Worm (Caenorhabditis elegans) whole organism, mixed stage, embryonic: ENCODE measurements around the gene ZC190.10.
"Not testable (repeated sequence)": the region's sequence is repeated elsewhere in the genome, so short reads cannot be mapped to it uniquely, and the experiment has no call there.

Experiments used
- M03D4.4 ChIP-seq: sonication (generic microtip); optimal IDR thresholded peaks from 2 replicates; lab custom pipeline; 2017; ENCODE audit warnings: mild to moderate bottlenecking, missing genetic modification characterization, missing compliant biosample characterization
- bed-3 ChIP-seq: fragments of 200-800 bp; sonication (Bioruptor generic); optimal IDR thresholded peaks from 3 replicates; lab custom pipeline; 2018; ENCODE audit warnings: mild to moderate bottlenecking, missing genetic modification characterization, moderate library complexity, missing compliant biosample characterization
- ceh-39 ChIP-seq: fragments of 150-350 bp; optimal IDR thresholded peaks from 2 replicates; lab custom pipeline; 2014; ENCODE audit warnings: missing biosample characterization, missing genetic modification characterization
- ceh-83 ChIP-seq: fragments of 200-800 bp; sonication (Bioruptor generic); optimal IDR thresholded peaks from 2 replicates; lab custom pipeline; 2018; ENCODE audit warnings: mild to moderate bottlenecking, missing genetic modification characterization, missing compliant biosample characterization
- ces-1 ChIP-seq: fragments of 150-350 bp; optimal IDR thresholded peaks from 2 replicates; lab custom pipeline; 2014; ENCODE audit warnings: missing biosample characterization, missing genetic modification reagents, missing genetic modification characterization
- cnd-1 ChIP-seq: fragments of 200-800 bp; sonication (Bioruptor generic); optimal IDR thresholded peaks from 2 replicates; lab custom pipeline; 2018; ENCODE audit warnings: mild to moderate bottlenecking, missing genetic modification characterization, missing compliant biosample characterization
- drap-1 ChIP-seq: fragments of 200-800 bp; sonication (Bioruptor generic); optimal IDR thresholded peaks from 3 replicates; lab custom pipeline; 2018; ENCODE audit warnings: mild to moderate bottlenecking, missing genetic modification characterization, missing compliant biosample characterization
- elt-1 ChIP-seq: sonication (generic microtip); optimal IDR thresholded peaks from 2 replicates; lab custom pipeline; 2017; ENCODE audit warnings: missing genetic modification characterization, mild to moderate bottlenecking, missing compliant biosample characterization, antibody characterized with exemption, moderate library complexity, borderline replicate concordance; ENCODE audit not compliant: insufficient read depth
- elt-3 ChIP-seq: fragments of 150-350 bp; optimal IDR thresholded peaks from 2 replicates; lab custom pipeline; 2014; ENCODE audit warnings: missing biosample characterization, missing genetic modification characterization
- flh-1 ChIP-seq: fragments of 200-800 bp; sonication (Bioruptor generic); optimal IDR thresholded peaks from 2 replicates; lab custom pipeline; 2018; ENCODE audit warnings: mild to moderate bottlenecking, missing genetic modification characterization, moderate library complexity, missing compliant biosample characterization
- ham-2 ChIP-seq: fragments of 200-800 bp; sonication (Bioruptor generic); optimal IDR thresholded peaks from 2 replicates; lab custom pipeline; 2018; ENCODE audit warnings: mild to moderate bottlenecking, missing genetic modification characterization, missing compliant biosample characterization
- hlh-1 ChIP-seq: fragments of 150-350 bp; optimal IDR thresholded peaks from 2 replicates; lab custom pipeline; 2014; ENCODE audit warnings: missing biosample characterization, missing genetic modification reagents, missing genetic modification characterization
- lin-32 ChIP-seq: fragments of 200-800 bp; sonication (Bioruptor generic); optimal IDR thresholded peaks from 2 replicates; lab custom pipeline; 2018; ENCODE audit warnings: mild to moderate bottlenecking, missing genetic modification characterization, missing compliant biosample characterization
- lsy-2 ChIP-seq: fragments of 150-350 bp; optimal IDR thresholded peaks from 2 replicates; lab custom pipeline; 2014; ENCODE audit warnings: missing biosample characterization, missing genetic modification characterization
- mab-5 ChIP-seq: fragments of 150-350 bp; optimal IDR thresholded peaks from 2 replicates; lab custom pipeline; 2014; ENCODE audit warnings: missing biosample characterization, missing genetic modification characterization
- mep-1 ChIP-seq: fragments of 150-350 bp; optimal IDR thresholded peaks from 2 replicates; lab custom pipeline; 2017; ENCODE audit warnings: missing biosample characterization, missing genetic modification reagents, missing genetic modification characterization, inconsistent platforms
- mls-2 ChIP-seq: sonication (generic microtip); optimal IDR thresholded peaks from 2 replicates; lab custom pipeline; 2016; ENCODE audit warnings: mild to moderate bottlenecking, missing genetic modification characterization, moderate library complexity, missing compliant biosample characterization
- nhr-12 ChIP-seq: fragments of 150-350 bp; optimal IDR thresholded peaks from 2 replicates; lab custom pipeline; 2014; ENCODE audit warnings: missing biosample characterization, missing genetic modification characterization
- nhr-2 ChIP-seq: fragments of 150-350 bp; optimal IDR thresholded peaks from 2 replicates; lab custom pipeline; 2014; ENCODE audit warnings: missing biosample characterization, missing genetic modification characterization
- nhr-237 ChIP-seq: fragments of 150-350 bp; optimal IDR thresholded peaks from 2 replicates; lab custom pipeline; 2014; ENCODE audit warnings: missing biosample characterization, missing genetic modification characterization
- nhr-28 ChIP-seq: fragments of 150-350 bp; optimal IDR thresholded peaks from 2 replicates; lab custom pipeline; 2014; ENCODE audit warnings: missing biosample characterization, missing genetic modification characterization
- nhr-76 ChIP-seq: sonication (generic microtip); optimal IDR thresholded peaks from 2 replicates; lab custom pipeline; 2017; ENCODE audit warnings: missing biosample characterization, missing genetic modification characterization
- pha-4 ChIP-seq: fragments of 150-350 bp; optimal IDR thresholded peaks from 2 replicates; lab custom pipeline; 2018; ENCODE audit warnings: missing biosample characterization, missing genetic modification reagents, missing genetic modification characterization
- sem-2 ChIP-seq: fragments of 200-800 bp; sonication (Bioruptor generic); optimal IDR thresholded peaks from 2 replicates; lab custom pipeline; 2018; ENCODE audit warnings: mild to moderate bottlenecking, missing genetic modification characterization, missing compliant biosample characterization
- snpc-4 ChIP-seq: fragments of 150-350 bp; optimal IDR thresholded peaks from 2 replicates; lab custom pipeline; 2014; ENCODE audit warnings: missing biosample characterization, missing genetic modification characterization
- sptf-1 ChIP-seq: sonication (generic microtip); optimal IDR thresholded peaks from 2 replicates; lab custom pipeline; 2017; ENCODE audit warnings: mild to moderate bottlenecking, missing genetic modification characterization, moderate library complexity, missing compliant biosample characterization
- tbx-8 ChIP-seq: fragments of 200-800 bp; sonication (Bioruptor generic); optimal IDR thresholded peaks from 2 replicates; lab custom pipeline; 2018; ENCODE audit warnings: mild to moderate bottlenecking, missing genetic modification characterization, moderate library complexity, missing compliant biosample characterization
- unc-120 ChIP-seq: sonication (generic microtip); optimal IDR thresholded peaks from 2 replicates; lab custom pipeline; 2017; ENCODE audit warnings: missing genetic modification characterization, missing compliant biosample characterization; ENCODE audit not compliant: poor library complexity, severe bottlenecking
- unc-39 ChIP-seq: fragments of 150-350 bp; optimal IDR thresholded peaks from 2 replicates; lab custom pipeline; 2014; ENCODE audit warnings: missing biosample characterization, missing genetic modification characterization
- unc-62 ChIP-seq: fragments of 150-350 bp; optimal IDR thresholded peaks from 2 replicates; lab custom pipeline; 2014; ENCODE audit warnings: missing biosample characterization, missing genetic modification reagents, missing genetic modification characterization
- zip-8 ChIP-seq: fragments of 150-350 bp; optimal IDR thresholded peaks from 2 replicates; lab custom pipeline; 2014; ENCODE audit warnings: missing biosample characterization, missing genetic modification characterization
- ztf-11 ChIP-seq: fragments of 150-350 bp; optimal IDR thresholded peaks from 2 replicates; lab custom pipeline; 2014; ENCODE audit warnings: missing biosample characterization, missing genetic modification characterization

Gene ZC190.10

DNA sequence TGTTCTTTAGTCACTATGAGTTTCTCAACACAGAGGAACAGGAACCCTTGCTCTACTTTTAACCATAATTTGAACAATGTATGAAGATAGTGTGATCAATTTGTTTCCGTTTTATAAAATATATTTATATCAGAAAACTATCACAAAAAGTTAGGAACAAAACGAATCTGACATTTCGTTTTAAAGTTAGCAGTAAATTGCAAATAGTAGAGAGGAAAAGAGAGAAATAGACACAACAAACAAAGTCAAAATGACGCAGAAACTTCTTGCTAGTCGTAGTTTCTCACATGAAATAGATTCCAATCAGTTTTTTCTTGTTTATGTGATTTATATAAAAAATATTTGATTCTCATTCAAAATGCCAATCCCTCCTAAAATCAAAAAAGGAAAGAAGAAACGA is 33.0 kb upstream of the ZC190.10 start, which contains the start of gene ZC196.5:
Gene ZC196.5 (plus strand): TSS at position 301 of the 400 bp plus-strand sequence.
- TF ChIP-seq elt-1 (tag; lab: Kevin White, UChicago), result no peak
- TF ChIP-seq lin-32 (GFP tag; lab: Kevin White, UChicago), result no peak
- TF ChIP-seq snpc-4, result no peak
- TF ChIP-seq mls-2 (tag; lab: Kevin White, UChicago), result no peak
- no peak for TF ChIP-seq sptf-1 (tag; lab: Kevin White, UChicago)
- TF ChIP-seq drap-1 (GFP tag; lab: Kevin White, UChicago), result no peak
- no peak for TF ChIP-seq ceh-83
- no peak for TF ChIP-seq M03D4.4 (tag; lab: Kevin White, UChicago)
- TF ChIP-seq nhr-12, result no peak
- TF ChIP-seq nhr-76 (tag; lab: Kevin White, UChicago), result no peak
- no peak for TF ChIP-seq hlh-1 (tag; lab: Kevin White, UChicago)
- no peak for TF ChIP-seq flh-1 (GFP tag; lab: Kevin White, UChicago)
- TF ChIP-seq unc-62 (GFP tag; lab: Kevin White, UChicago), result no peak
- TF ChIP-seq nhr-28, result no peak
- no peak for TF ChIP-seq ceh-39 (tag; lab: Kevin White, UChicago)
- TF ChIP-seq elt-3 (tag; lab: Kevin White, UChicago), result no peak
- TF ChIP-seq lsy-2, result no peak
- TF ChIP-seq mep-1, result no peak

- TF ChIP-seq elt-3 (tag; lab: Kevin White, UChicago) (no peak), nhr-2 (tag; lab: Kevin White, UChicago) (no peak), sptf-1 (tag; lab: Kevin White, UChicago) (no peak), ztf-11 (tag; lab: Kevin White, UChicago) (no peak), zip-8 (tag; lab: Kevin White, UChicago) (no peak), hlh-1 (tag; lab: Kevin White, UChicago) (no peak), nhr-28 (no peak)
These were observed 31.0 kb upstream of the ZC190.10 start, which contains the start of gene ZC196.9 for ce11 chrV:8727077-8727476. Gene ZC196.9 (minus strand): TSS chrV:8727177.

DNA sequence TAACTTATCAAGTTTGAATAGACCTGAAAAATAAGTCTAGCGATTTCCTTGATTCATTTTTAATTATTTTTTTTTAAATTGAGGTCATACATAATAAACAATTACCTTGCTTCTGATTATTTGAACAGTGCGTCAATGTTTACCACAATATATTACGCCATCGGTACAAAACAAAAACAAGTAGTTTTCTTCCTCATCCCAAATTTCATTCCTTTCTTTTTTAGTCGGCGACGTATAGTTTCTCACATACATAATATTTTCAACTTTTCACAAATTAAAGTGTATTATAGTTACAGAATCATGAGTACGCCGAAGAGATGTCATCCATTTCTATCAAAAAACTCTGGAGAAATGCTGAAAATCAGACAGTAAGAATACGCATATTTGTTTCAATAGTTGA is 30.1 kb upstream of the ZC190.10 start, which contains the start of gene droe-8:
Gene droe-8 (plus strand): TSS at position 301 of the 400 bp plus-strand sequence.
- not testable (repeated sequence) for TF ChIP-seq lin-32 (GFP tag; lab: Kevin White, UChicago); ztf-11 (tag; lab: Kevin White, UChicago); flh-1 (GFP tag; lab: Kevin White, UChicago)

DNA sequence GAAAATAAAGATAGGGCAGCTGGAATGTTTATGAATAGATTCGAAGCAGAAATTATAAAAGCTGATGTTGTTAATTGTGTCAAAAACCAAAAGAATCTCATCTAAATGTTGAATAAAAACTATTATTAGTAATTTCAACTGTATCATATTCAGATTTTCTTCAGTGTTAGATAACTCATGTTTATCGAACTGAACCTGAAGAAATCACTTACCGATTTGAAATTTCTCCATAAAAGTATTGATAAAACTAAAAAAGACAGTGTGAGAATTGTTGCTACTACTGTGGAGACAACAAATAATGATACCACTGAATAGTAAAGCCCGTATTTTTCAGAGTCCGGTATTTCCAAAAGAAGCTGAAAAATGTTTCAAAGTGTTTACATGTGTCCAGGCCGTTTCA is 26.0 kb upstream of the ZC190.10 start, which contains the start of gene ZC196.8:
Gene ZC196.8 (minus strand): TSS at position 101 of the 400 bp plus-strand sequence.
- TF ChIP-seq flh-1 (GFP tag; lab: Kevin White, UChicago); unc-120 (tag; lab: Kevin White, UChicago); mep-1: not testable (repeated sequence)

- TF ChIP-seq sem-2 (GFP tag; lab: Kevin White, UChicago) (no peak), mep-1 (no peak), bed-3 (no peak), nhr-2 (tag; lab: Kevin White, UChicago) (no peak), ham-2 (GFP tag; lab: Kevin White, UChicago) (no peak), nhr-237 (tag; lab: Kevin White, UChicago) (no peak), unc-39 (tag; lab: Kevin White, UChicago) (no peak), tbx-8 (no peak), hlh-1 (tag; lab: Kevin White, UChicago) (no peak), zip-8 (tag; lab: Kevin White, UChicago) (no peak), ceh-83 (no peak), lsy-2 (no peak), pha-4 (no peak), ztf-11 (tag; lab: Kevin White, UChicago) (no peak), cnd-1 (tag; lab: Kevin White, UChicago) (no peak), ces-1 (no peak), nhr-76 (tag; lab: Kevin White, UChicago) (no peak), mab-5 (no peak), snpc-4 (no peak), flh-1 (GFP tag; lab: Kevin White, UChicago) (no peak)
These were observed 22.3 kb upstream of the ZC190.10 start for ce11 chrV:8718399-8718798.
